Fruit fly (Drosophila melanogaster) whole organism, embryonic: ENCODE data around the gene CG17221.

ENCODE experiments used
- BEAF-32 ChIP-seq: fragments of 200-800 bp; sonication (Bioruptor generic); optimal IDR thresholded peaks from 3 replicates; lab custom pipeline; 2017; ENCODE audit warnings: missing biosample characterization, missing genetic modification characterization, mild to moderate bottlenecking, moderate library complexity, missing genetic modification reagents
- CG10431 ChIP-seq: fragments of 200-800 bp; sonication (Bioruptor generic); optimal IDR thresholded peaks from 3 replicates; lab custom pipeline; 2018; ENCODE audit warnings: missing biosample characterization, mild to moderate bottlenecking, missing genetic modification characterization
- CG10462 ChIP-seq: fragments of 200-800 bp; sonication (Bioruptor generic); optimal IDR thresholded peaks from 2 replicates; lab custom pipeline; 2016; ENCODE audit warnings: missing biosample characterization, missing genetic modification characterization
- CG11398 ChIP-seq: fragments of 200-800 bp; sonication (Bioruptor generic); optimal IDR thresholded peaks from 2 replicates; lab custom pipeline; 2016; ENCODE audit warnings: missing biosample characterization, missing genetic modification characterization
- CG11504 ChIP-seq: fragments of 200-800 bp; sonication (Bioruptor generic); optimal IDR thresholded peaks from 3 replicates; lab custom pipeline; 2019; ENCODE audit warnings: missing biosample characterization, mild to moderate bottlenecking, missing genetic modification characterization, moderate library complexity
- CG11560 ChIP-seq: fragments of 200-800 bp; sonication (Bioruptor generic); IDR thresholded peaks from 3 replicates; pipeline ENCODE4 v1.3.6; 2022; ENCODE audit warnings: missing biosample characterization, missing genetic modification characterization
- CG12219 ChIP-seq: fragments of 200-800 bp; sonication (Bioruptor generic); optimal IDR thresholded peaks from 3 replicates; lab custom pipeline; 2018; ENCODE audit warnings: missing biosample characterization, mild to moderate bottlenecking, missing genetic modification characterization
- CG12769 ChIP-seq: fragments of 200-800 bp; sonication (Bioruptor generic); optimal IDR thresholded peaks from 2 replicates; lab custom pipeline; 2019; ENCODE audit warnings: missing biosample characterization, mild to moderate bottlenecking, missing genetic modification characterization, moderate library complexity
- CG13123 ChIP-seq: fragments of 200-800 bp; sonication (Bioruptor generic); optimal IDR thresholded peaks from 2 replicates; lab custom pipeline; 2016; ENCODE audit warnings: missing biosample characterization, missing genetic modification characterization
- CG14441 ChIP-seq: fragments of 200-800 bp; sonication (Bioruptor generic); IDR thresholded peaks from 2 replicates; pipeline ENCODE4 v1.3.6; 2022; ENCODE audit warnings: missing biosample characterization, missing genetic modification characterization
- CG14710 ChIP-seq: fragments of 200-800 bp; sonication (Bioruptor generic); optimal IDR thresholded peaks from 3 replicates; lab custom pipeline; 2019; ENCODE audit warnings: missing biosample characterization, mild to moderate bottlenecking, missing genetic modification characterization, moderate library complexity
- CG15011 ChIP-seq: fragments of 200-800 bp; sonication (Bioruptor generic); optimal IDR thresholded peaks from 3 replicates; lab custom pipeline; 2018; ENCODE audit warnings: missing biosample characterization, mild to moderate bottlenecking, missing genetic modification characterization
- CG1792 ChIP-seq: fragments of 200-800 bp; sonication (Bioruptor generic); optimal IDR thresholded peaks from 2 replicates; lab custom pipeline; 2016; ENCODE audit warnings: missing biosample characterization, missing genetic modification characterization
- CG34224 ChIP-seq: fragments of 200-800 bp; sonication (Bioruptor generic); IDR thresholded peaks from 3 replicates; pipeline ENCODE4 v1.3.6; 2022; ENCODE audit warnings: missing biosample characterization, missing genetic modification characterization; ENCODE audit not compliant: partially characterized antibody
- CG34422 ChIP-seq: fragments of 200-800 bp; sonication (Bioruptor generic); IDR thresholded peaks from 3 replicates; pipeline ENCODE4 v1.3.6; 2022; ENCODE audit warnings: missing biosample characterization, missing genetic modification characterization
- CG4854 ChIP-seq: fragments of 200-800 bp; sonication (Bioruptor generic); optimal IDR thresholded peaks from 2 replicates; lab custom pipeline; 2016; ENCODE audit warnings: missing biosample characterization, missing genetic modification characterization, inconsistent platforms
- CG6791 ChIP-seq: fragments of 200-800 bp; sonication (Bioruptor generic); IDR thresholded peaks from 3 replicates; pipeline ENCODE4 v1.3.6; 2022; ENCODE audit warnings: missing biosample characterization, missing genetic modification characterization; ENCODE audit not compliant: partially characterized antibody
- CG8359 ChIP-seq: fragments of 200-800 bp; sonication (Bioruptor generic); optimal IDR thresholded peaks from 2 replicates; lab custom pipeline; 2017; ENCODE audit warnings: missing biosample characterization, mild to moderate bottlenecking, missing genetic modification characterization, borderline replicate concordance
- Dref ChIP-seq: fragments of 200-800 bp; sonication (Bioruptor generic); IDR thresholded peaks from 2 replicates; pipeline ENCODE4 v1.3.6; 2022; ENCODE audit warnings: missing biosample characterization, missing genetic modification characterization
- Eip74EF ChIP-seq, 2 experiments: fragments of 200-800 bp in 1 of 2; fragments of >200 bp in 1 of 2; sonication (Bioruptor generic) in 1 of 2; optimal IDR thresholded peaks; 2 replicates each; lab custom pipeline; 2017 to 2019; ENCODE audit warnings: missing biosample characterization in 2 of 2, missing genetic modification characterization in 2 of 2, mild to moderate bottlenecking in 1 of 2, moderate library complexity in 1 of 2
- Fer2 ChIP-seq: fragments of 200-800 bp; sonication (Bioruptor generic); optimal IDR thresholded peaks from 2 replicates; lab custom pipeline; 2018; ENCODE audit warnings: missing biosample characterization, mild to moderate bottlenecking, missing genetic modification characterization, moderate library complexity
- HLH54F ChIP-seq: fragments of 200-800 bp; sonication (Bioruptor generic); optimal IDR thresholded peaks from 3 replicates; lab custom pipeline; 2016; ENCODE audit warnings: missing biosample characterization, missing genetic modification characterization
- HmgD ChIP-seq: fragments of 200-800 bp; sonication (Bioruptor generic); optimal IDR thresholded peaks from 3 replicates; lab custom pipeline; 2016; ENCODE audit warnings: missing biosample characterization, missing genetic modification characterization
- MBD-R2 ChIP-seq: fragments of 200-800 bp; sonication (Bioruptor generic); IDR thresholded peaks from 2 replicates; pipeline ENCODE4 v1.3.6; 2022; ENCODE audit warnings: missing biosample characterization, missing genetic modification characterization
- Max ChIP-seq: fragments of 200-800 bp; sonication (Bioruptor generic); optimal IDR thresholded peaks from 2 replicates; lab custom pipeline; 2016; ENCODE audit warnings: missing biosample characterization, mild to moderate bottlenecking, missing genetic modification characterization
- Ravus ChIP-seq: fragments of 200-800 bp; sonication (Bioruptor generic); IDR thresholded peaks from 2 replicates; pipeline ENCODE4 v1.3.6; 2022; ENCODE audit warnings: missing biosample characterization, missing genetic modification characterization
- Rx ChIP-seq: fragments of 200-800 bp; sonication (Bioruptor generic); IDR thresholded peaks from 2 replicates; pipeline ENCODE4 v1.3.6; 2022; ENCODE audit warnings: missing biosample characterization, missing genetic modification characterization
- Spps ChIP-seq: fragments of 200-800 bp; sonication (Bioruptor generic); optimal IDR thresholded peaks from 2 replicates; lab custom pipeline; 2018; ENCODE audit warnings: missing biosample characterization, mild to moderate bottlenecking, missing genetic modification characterization
- Sry-β ChIP-seq: fragments of 200-800 bp; sonication (Bioruptor generic); optimal IDR thresholded peaks from 2 replicates; lab custom pipeline; 2018; ENCODE audit warnings: missing biosample characterization, mild to moderate bottlenecking, missing genetic modification characterization, moderate library complexity
- ap ChIP-seq: fragments of 200-800 bp; sonication (Bioruptor generic); IDR thresholded peaks from 2 replicates; pipeline ENCODE4 v1.3.6; 2022; ENCODE audit warnings: missing biosample characterization, missing genetic modification characterization
- chinmo ChIP-seq: fragments of 200-800 bp; sonication (Bioruptor generic); IDR thresholded peaks from 4 replicates; pipeline ENCODE4 v1.3.6; 2022; ENCODE audit warnings: missing biosample characterization, missing genetic modification characterization; ENCODE audit not compliant: partially characterized antibody
- crc ChIP-seq: fragments of 200-800 bp; sonication (Bioruptor generic); optimal IDR thresholded peaks from 2 replicates; lab custom pipeline; 2016; ENCODE audit warnings: missing biosample characterization, missing genetic modification characterization
- crp ChIP-seq, 2 experiments: fragments of 200-800 bp; sonication (Bioruptor generic); optimal IDR thresholded peaks; 2 replicates in 1 of 2; 3 replicates in 1 of 2; lab custom pipeline; 2017; ENCODE audit warnings: missing biosample characterization in 2 of 2, missing genetic modification characterization in 2 of 2, mild to moderate bottlenecking in 1 of 2, moderate library complexity in 1 of 2
- cwo ChIP-seq: fragments of 200-800 bp; sonication (Bioruptor generic); optimal IDR thresholded peaks from 3 replicates; lab custom pipeline; 2017; ENCODE audit warnings: missing biosample characterization, missing genetic modification characterization, mild to moderate bottlenecking, moderate library complexity, missing genetic modification reagents
- dan ChIP-seq: fragments of 200-800 bp; sonication (Bioruptor generic); IDR thresholded peaks from 2 replicates; pipeline ENCODE4 v1.3.6; 2022; ENCODE audit warnings: missing biosample characterization, missing genetic modification characterization
- dmrt11E ChIP-seq: fragments of 200-800 bp; sonication (Bioruptor generic); optimal IDR thresholded peaks from 3 replicates; lab custom pipeline; 2018; ENCODE audit warnings: missing biosample characterization, mild to moderate bottlenecking, missing genetic modification characterization, moderate library complexity
- gcm ChIP-seq: fragments of 200-800 bp; sonication (Bioruptor generic); optimal IDR thresholded peaks from 2 replicates; lab custom pipeline; 2019; ENCODE audit warnings: missing biosample characterization, mild to moderate bottlenecking, missing genetic modification characterization, moderate library complexity
- hkb ChIP-seq, 2 experiments: fragments of 200-800 bp in 1 of 2; fragments of >200 bp in 1 of 2; sonication (Bioruptor generic) in 1 of 2; IDR thresholded peaks in 1 of 2; optimal IDR thresholded peaks in 1 of 2; 2 replicates each; pipeline versions ENCODE4 v1.3.6 to Lab custom; 2017 to 2022; ENCODE audit warnings: missing biosample characterization in 1 of 2, missing genetic modification characterization in 1 of 2
- mam ChIP-seq: fragments of 200-800 bp; sonication (Bioruptor generic); optimal IDR thresholded peaks from 3 replicates; lab custom pipeline; 2016; ENCODE audit warnings: missing biosample characterization, missing genetic modification characterization
- mirr ChIP-seq: fragments of 200-800 bp; sonication (Bioruptor generic); optimal IDR thresholded peaks from 3 replicates; lab custom pipeline; 2018; ENCODE audit warnings: missing biosample characterization, mild to moderate bottlenecking, missing genetic modification characterization
- nerfin-2 ChIP-seq: fragments of 200-800 bp; sonication (Bioruptor generic); IDR thresholded peaks from 2 replicates; pipeline ENCODE4 v1.3.6; 2022; ENCODE audit warnings: missing biosample characterization, missing genetic modification characterization; ENCODE audit not compliant: partially characterized antibody
- otp ChIP-seq: fragments of 200-800 bp; sonication (Bioruptor generic); IDR thresholded peaks from 3 replicates; pipeline ENCODE4, ENCODE4 v1.3.6; 2022; ENCODE audit warnings: missing biosample characterization, missing genetic modification characterization
- pros ChIP-seq: fragments of 200-800 bp; sonication (Bioruptor generic); optimal IDR thresholded peaks from 3 replicates; lab custom pipeline; 2019; ENCODE audit warnings: missing biosample characterization, mild to moderate bottlenecking, missing genetic modification characterization, moderate library complexity
- rib ChIP-seq: fragments of 200-800 bp; sonication (Bioruptor generic); IDR thresholded peaks from 2 replicates; pipeline ENCODE4 v1.3.6; 2022; ENCODE audit warnings: missing biosample characterization, missing genetic modification characterization
- ro ChIP-seq: fragments of 200-800 bp; sonication (Bioruptor generic); IDR thresholded peaks from 2 replicates; pipeline ENCODE4 v1.3.6; 2022; ENCODE audit warnings: missing biosample characterization, missing genetic modification characterization
- row ChIP-seq: fragments of 200-800 bp; sonication (Bioruptor generic); IDR thresholded peaks from 3 replicates; pipeline ENCODE4 v1.3.6; 2022; ENCODE audit warnings: missing biosample characterization, missing genetic modification characterization
- sob ChIP-seq: fragments of 200-800 bp; sonication (Bioruptor generic); IDR thresholded peaks from 2 replicates; pipeline ENCODE4 v1.3.6; 2022; ENCODE audit warnings: missing biosample characterization, missing genetic modification characterization
- tx ChIP-seq: fragments of 200-800 bp; sonication (Bioruptor generic); optimal IDR thresholded peaks from 2 replicates; lab custom pipeline; 2016; ENCODE audit warnings: missing biosample characterization, missing genetic modification characterization
- vnd ChIP-seq: fragments of 200-800 bp; sonication (Bioruptor generic); IDR thresholded peaks from 3 replicates; pipeline ENCODE4 v1.3.6; 2022; ENCODE audit warnings: missing biosample characterization, missing genetic modification characterization; ENCODE audit not compliant: partially characterized antibody
- zf30C ChIP-seq: fragments of 200-800 bp; sonication (Bioruptor generic); optimal IDR thresholded peaks from 3 replicates; lab custom pipeline; 2018; ENCODE audit warnings: missing biosample characterization, mild to moderate bottlenecking, missing genetic modification characterization

CG17221 gene

dm6 chr2L:3022986-3023385 is 16.8 kb upstream of the CG17221 start, which contains the start of the genes alpha4GT1 and Prp40 (continued):
- no peak for TF ChIP-seq gcm (GFP tag; lab: Kevin White, UChicago)
- TF ChIP-seq CG14441 (GFP tag; lab: Robert Waterston, UW): no peak
- no peak for TF ChIP-seq crc (GFP tag; lab: Kevin White, UChicago)
- peak; percentile 98 for TF ChIP-seq MBD-R2
- TF ChIP-seq CG8359 (GFP tag; lab: Kevin White, UChicago): no peak
- peak; percentile 84 for TF ChIP-seq nerfin-2 (GFP tag; lab: Robert Waterston, UW)
- TF ChIP-seq HLH54F (GFP tag; lab: Kevin White, UChicago): no peak
- no peak for TF ChIP-seq CG4854 (GFP tag; lab: Kevin White, UChicago)
- no peak for TF ChIP-seq CG10431 (GFP tag; lab: Kevin White, UChicago)
- TF ChIP-seq mam (GFP tag; lab: Kevin White, UChicago): no peak
- no peak for TF ChIP-seq hkb (optimal IDR thresholded peaks at IDR 0.05; lab: Kevin White, UChicago)
- TF ChIP-seq hkb (GFP tag; IDR thresholded peaks at IDR 0.05; lab: Robert Waterston, UW): no peak
- TF ChIP-seq zf30C (GFP tag; lab: Kevin White, UChicago): no peak
- peak; percentile 96 for TF ChIP-seq CG34224 (GFP tag; lab: Robert Waterston, UW)
- peak; percentile 31; the same call in 1 of the 3 replicates for TF ChIP-seq CG34422 (GFP tag; lab: Robert Waterston, UW)
- no peak for TF ChIP-seq Ravus (GFP tag; lab: Robert Waterston, UW)
- no peak for TF ChIP-seq CG12769 (tag; lab: Kevin White, UChicago)
- no peak for TF ChIP-seq mirr
- TF ChIP-seq CG15011 (GFP tag; lab: Kevin White, UChicago): no peak
- TF ChIP-seq CG11398: no peak
- TF ChIP-seq CG13123 (GFP tag; lab: Kevin White, UChicago): no peak
- TF ChIP-seq tx (GFP tag; lab: Kevin White, UChicago): no peak
- TF ChIP-seq rib (GFP tag; lab: Robert Waterston, UW): no peak
- TF ChIP-seq CG6791 (GFP tag; lab: Robert Waterston, UW): peak; percentile 91
- TF ChIP-seq ro: no peak
- TF ChIP-seq crp (GFP tag; optimal IDR thresholded peaks at IDR 0.05; lab: Kevin White, UChicago): peak in 1 of 2 experiments; percentile 19
- TF ChIP-seq CG11560 (tag; lab: Robert Waterston, UW): peak; percentile 86
- TF ChIP-seq dan: no peak
- no peak for TF ChIP-seq Max
- TF ChIP-seq ap (GFP tag; lab: Robert Waterston, UW): no peak
- no peak for TF ChIP-seq pros (GFP tag; lab: Kevin White, UChicago)
- TF ChIP-seq Sry-β (GFP tag; lab: Kevin White, UChicago): peak; percentile 90
- TF ChIP-seq cwo (GFP tag; lab: Kevin White, UChicago): no peak
- no peak for TF ChIP-seq dmrt11E (tag; lab: Kevin White, UChicago)
- TF ChIP-seq BEAF-32 (GFP tag; lab: Kevin White, UChicago): peak; percentile 64
- peak; percentile 99 for TF ChIP-seq Dref (GFP tag; lab: Robert Waterston, UW)
- no peak for TF ChIP-seq CG10462
- TF ChIP-seq CG12219 (GFP tag; lab: Kevin White, UChicago): no peak
- TF ChIP-seq row (GFP tag; lab: Robert Waterston, UW): peak; percentile 38; the same call in 2 of the 3 replicates
- TF ChIP-seq CG1792 (GFP tag; lab: Kevin White, UChicago): no peak
- no peak for TF ChIP-seq otp
- TF ChIP-seq Fer2 (tag; lab: Kevin White, UChicago): no peak
- TF ChIP-seq HmgD (GFP tag; lab: Kevin White, UChicago): peak; percentile 6
- TF ChIP-seq Eip74EF (GFP tag; optimal IDR thresholded peaks at IDR 0.05; lab: Kevin White, UChicago): no peak
- no peak for TF ChIP-seq CG14710 (tag; lab: Kevin White, UChicago)
- no peak for TF ChIP-seq sob (GFP tag; lab: Robert Waterston, UW)
- no peak for TF ChIP-seq Spps (tag; lab: Kevin White, UChicago)
- no peak for TF ChIP-seq CG11504 (tag; lab: Kevin White, UChicago)
- TF ChIP-seq chinmo (GFP tag; lab: Robert Waterston, UW): peak; percentile 95
- no peak for TF ChIP-seq Rx
- peak; percentile 86 for TF ChIP-seq vnd (GFP tag; lab: Robert Waterston, UW)
